Fruit fly (Drosophila melanogaster) Kc167 (cell line): Measurements from ENCODE around the gene CG31549.

ENCODE experiments used
- Sin3A ChIP-seq: fragments of >200 bp; optimal IDR thresholded peaks from 2 replicates; lab custom pipeline; 2018; ENCODE audit warnings: missing external identifiers
- psq ChIP-seq: fragments of >200 bp; optimal IDR thresholded peaks from 2 replicates; lab custom pipeline; 2017; ENCODE audit warnings: missing external identifiers

dm6 chr3R:5648569-5649476, 16.8 kb downstream of the CG31549 start, which contains the start of the genes MTA1-like and Sec23:
- TF ChIP-seq Sin3A (lab: Kevin White, UChicago), result no peak
- no peak for TF ChIP-seq psq (lab: Kevin White, UChicago)
